Fruit fly (Drosophila melanogaster) S2 (cell line): ENCODE data around the gene Myt1.

ENCODE experiments used
- CG8478 ChIP-seq: fragments of >200 bp; optimal IDR thresholded peaks from 2 replicates; lab custom pipeline; 2018
- CTCF ChIP-seq, 2 experiments: fragments of >200 bp; optimal IDR thresholded peaks; 2 replicates each; lab custom pipeline; 2018

The Myt1 gene

DNA sequence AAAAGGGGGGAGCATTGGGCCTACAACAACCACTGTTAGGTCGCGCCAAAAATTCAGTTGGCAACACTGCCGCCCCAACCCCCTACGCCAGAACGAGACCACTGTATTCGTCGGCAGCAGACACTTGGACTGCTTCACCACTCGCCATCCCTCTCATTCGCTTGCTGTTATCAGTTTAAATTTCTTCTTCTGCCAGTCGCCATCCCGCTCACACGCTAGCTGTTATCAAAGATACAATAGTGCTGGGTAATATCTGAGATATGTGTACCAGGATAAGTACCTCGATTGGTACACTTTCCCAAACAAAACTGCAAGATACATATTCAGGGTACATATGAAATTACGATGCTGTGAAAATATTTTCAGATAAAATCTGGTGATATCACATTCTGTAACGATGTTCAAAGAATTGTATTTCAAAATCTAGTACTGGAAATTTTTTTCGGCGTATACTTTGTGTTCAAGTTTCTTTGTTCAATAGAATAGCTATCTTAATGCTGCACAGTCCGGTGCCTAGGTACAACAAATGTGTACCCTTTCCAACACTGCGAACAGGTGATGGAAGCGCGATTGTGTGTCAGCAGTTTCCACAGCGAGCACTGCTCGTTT lies 8.5 kb downstream of the Myt1 start:
- peak; percentile 38 to 61 for TF ChIP-seq CTCF (optimal IDR thresholded peaks at IDR 0.05; lab: Kevin White, UChicago)
- TF ChIP-seq CG8478 (lab: Kevin White, UChicago) = no peak

DNA sequence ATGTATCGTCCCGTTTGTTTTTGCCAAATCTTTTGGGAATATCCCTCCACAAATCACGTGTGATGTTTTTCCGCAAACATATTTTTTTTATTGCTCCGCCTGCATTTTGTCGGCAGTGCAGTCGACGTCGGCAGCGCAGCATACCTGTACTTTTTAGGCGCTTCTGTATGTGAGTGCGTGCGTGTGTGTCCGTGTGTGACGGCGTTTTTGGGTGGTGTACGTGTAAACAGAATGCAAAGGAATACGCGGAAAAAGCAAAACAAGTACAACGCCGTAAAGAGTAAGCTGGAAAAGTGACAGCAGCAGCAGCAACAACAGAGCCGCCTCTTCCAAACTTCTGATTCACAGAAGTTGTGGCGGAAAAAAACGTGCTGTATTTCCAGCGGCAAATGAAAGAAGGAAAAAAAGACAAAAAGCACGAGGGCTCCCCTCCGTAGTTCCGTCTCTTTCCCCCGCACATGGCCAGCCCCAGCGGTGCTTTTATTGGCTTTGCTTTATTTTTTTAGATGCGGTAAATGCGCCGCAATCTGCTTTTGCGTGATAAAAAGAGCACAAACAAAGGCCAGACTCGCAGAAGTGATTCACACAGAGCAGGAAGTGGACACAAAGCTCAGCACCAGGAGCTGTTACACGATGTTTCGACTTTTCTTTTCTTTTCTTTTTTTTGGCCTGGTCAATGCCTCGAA lies 9.1 kb downstream of the Myt1 start:
- TF ChIP-seq CTCF (optimal IDR thresholded peaks at IDR 0.05; lab: Kevin White, UChicago) (no peak), CG8478 (lab: Kevin White, UChicago) (no peak)

DNA sequence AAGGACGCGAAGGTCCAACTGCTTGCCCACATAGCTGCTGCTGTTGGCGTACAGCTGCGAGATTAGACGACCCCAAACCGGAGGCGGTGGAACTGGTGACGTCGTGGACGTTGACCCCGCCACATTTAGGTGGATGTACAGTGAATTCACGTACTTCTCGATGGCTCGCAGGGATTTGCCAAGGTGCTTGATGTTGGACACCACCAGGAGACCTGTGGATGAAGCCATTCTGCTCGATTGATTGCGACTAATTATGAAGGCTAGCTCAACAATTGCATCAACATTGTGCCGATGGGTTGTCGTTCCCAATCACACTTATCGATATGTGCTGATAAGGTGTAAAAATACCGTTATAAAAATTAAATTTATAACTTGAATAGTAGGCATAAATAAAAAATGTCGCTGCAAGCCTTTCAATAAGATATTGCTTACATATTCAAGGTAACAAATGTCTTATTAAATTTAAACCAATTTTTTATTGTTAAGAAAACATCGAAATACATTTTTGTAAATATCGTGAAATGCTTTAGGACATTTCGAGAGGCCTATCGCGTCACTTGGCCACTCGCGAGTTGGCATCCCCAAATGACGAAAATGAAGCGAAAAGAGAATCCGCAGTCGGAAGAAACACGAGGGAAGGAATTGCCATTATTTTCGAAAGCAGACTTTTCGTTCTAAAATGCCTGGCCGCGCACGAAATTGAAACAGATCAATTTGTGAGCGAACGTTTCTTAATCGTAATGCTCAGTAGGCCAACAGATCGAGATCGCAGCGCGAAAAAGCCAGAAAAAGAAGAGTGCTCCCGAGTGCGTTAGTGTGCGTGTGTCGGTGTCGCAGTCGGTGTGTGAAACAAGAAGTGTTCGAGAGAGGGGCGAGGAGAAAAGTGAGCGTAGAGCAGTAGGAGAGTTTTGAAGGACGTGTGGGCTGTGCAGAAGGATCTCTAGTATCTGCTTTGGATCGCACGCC lies 10.6 kb downstream of the Myt1 start, which contains the start of the genes Ppat-Dpck and scny:
TSS of gene Ppat-Dpck (minus strand) at position 263 of the 966 bp plus-strand sequence.
TSS of gene scny (plus strand) at position 471 of the 966 bp plus-strand sequence.
- TF ChIP-seq CTCF (optimal IDR thresholded peaks at IDR 0.05; lab: Kevin White, UChicago) = peak in 1 of 2 experiments; percentile 6
- TF ChIP-seq CG8478 (lab: Kevin White, UChicago) = no peak

DNA sequence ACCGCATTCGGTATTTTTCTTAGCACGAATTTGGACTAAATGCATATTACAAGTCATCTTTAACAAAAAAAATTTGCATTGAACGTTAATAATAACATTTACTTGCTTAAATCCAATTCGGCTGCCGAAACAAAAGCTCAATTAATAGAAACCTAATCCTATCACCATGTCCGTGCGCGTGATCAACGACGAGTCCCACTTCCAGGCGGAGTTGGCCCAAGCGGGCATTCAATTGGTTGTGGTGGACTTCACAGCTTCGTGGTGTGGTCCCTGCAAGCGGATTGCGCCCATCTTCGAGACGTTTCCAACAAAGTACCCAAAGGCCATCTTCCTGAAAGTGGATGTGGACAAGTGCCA lies 13.6 kb downstream of the Myt1 start, which contains the start of gene Txl:
TSS of gene Txl (plus strand) at position 3 of the 357 bp plus-strand sequence.
- TF ChIP-seq CG8478 (lab: Kevin White, UChicago) = no peak
- no peak for TF ChIP-seq CTCF (optimal IDR thresholded peaks at IDR 0.05; lab: Kevin White, UChicago)

DNA sequence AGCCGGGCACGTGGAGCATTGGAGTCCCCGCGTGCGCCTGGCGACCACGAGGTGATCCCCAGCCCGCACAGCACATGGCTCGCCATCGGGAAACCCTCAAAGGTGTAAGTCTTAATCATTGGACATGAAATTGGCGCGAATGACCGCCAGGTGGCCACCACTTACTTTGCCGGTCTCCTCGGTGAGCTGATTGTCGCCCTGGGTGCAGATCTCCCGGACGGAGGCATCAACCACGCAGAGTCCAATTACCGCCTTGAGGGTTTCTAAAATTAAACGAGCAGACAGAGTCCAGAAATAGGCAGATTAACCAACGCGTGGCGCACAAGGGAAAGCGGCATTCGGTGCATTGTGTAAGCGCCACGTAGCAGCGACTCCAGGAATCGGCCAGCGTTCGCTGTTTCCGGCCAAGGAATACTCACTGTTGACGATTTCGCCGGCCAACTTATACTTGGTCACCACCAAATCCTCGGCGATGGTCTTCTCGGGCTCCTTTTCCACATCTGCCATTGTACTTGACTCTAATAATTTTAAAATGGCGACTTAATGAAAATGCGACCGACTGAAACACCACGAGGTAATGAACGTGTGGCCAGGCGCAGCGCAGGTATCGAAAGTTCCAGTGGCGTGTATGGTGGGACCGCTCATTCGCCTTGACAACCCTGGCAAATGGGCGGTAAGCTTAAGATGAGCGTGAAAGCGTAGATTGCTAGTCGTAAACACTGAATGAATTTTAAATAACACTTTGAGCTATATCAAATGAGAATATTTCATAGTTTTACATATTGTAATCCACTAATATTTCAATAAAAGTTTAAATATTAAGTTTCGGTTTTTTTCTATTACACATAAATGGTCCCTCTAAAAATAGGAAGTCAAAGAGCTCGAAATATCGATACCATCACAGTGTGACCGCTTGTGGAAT lies 14.2 kb downstream of the Myt1 start, which contains the start of gene CG10576:
TSS of gene CG10576 (minus strand) at position 781 of the 922 bp plus-strand sequence.
- peak; percentile 30 to 59 for TF ChIP-seq CTCF (optimal IDR thresholded peaks at IDR 0.05; lab: Kevin White, UChicago)
- TF ChIP-seq CG8478 (lab: Kevin White, UChicago) = no peak

DNA sequence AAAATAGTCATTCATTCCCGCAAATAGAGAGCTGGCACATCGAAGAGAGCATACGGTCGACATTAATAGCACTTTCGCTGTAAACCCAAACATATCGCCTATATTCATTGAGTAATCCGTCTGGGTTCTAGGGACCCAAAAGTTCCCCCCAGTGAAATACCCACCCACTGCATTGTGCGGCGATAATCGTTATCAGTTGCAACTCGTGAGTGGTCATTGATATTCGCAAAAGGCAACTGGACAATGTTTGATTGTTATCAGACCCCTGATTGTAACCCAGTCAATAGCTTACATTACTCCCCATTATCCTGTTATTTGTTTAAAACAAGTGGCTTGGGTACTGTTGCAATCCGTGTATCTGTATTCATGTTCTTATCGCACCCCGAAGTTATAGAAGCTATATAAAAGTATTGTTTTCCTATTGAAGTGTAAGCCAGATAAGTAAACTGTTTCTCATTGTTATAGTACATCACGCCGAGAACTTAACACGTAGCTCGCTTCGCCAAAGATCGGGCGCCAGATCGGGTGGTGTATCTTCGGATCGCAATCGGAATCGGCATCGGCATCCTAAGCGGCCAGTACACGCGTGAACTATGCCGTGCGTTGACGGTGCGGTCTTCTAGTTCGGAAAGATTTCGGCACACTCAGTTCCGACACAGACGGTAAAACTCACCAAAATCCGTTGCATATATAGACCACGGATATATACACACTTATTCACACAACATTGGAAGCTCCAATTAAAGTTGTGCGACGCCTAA lies 25.6 kb downstream of the Myt1 start:
- TF ChIP-seq CTCF (optimal IDR thresholded peaks at IDR 0.05; lab: Kevin White, UChicago) = no peak
- TF ChIP-seq CG8478 (lab: Kevin White, UChicago) = no peak

DNA sequence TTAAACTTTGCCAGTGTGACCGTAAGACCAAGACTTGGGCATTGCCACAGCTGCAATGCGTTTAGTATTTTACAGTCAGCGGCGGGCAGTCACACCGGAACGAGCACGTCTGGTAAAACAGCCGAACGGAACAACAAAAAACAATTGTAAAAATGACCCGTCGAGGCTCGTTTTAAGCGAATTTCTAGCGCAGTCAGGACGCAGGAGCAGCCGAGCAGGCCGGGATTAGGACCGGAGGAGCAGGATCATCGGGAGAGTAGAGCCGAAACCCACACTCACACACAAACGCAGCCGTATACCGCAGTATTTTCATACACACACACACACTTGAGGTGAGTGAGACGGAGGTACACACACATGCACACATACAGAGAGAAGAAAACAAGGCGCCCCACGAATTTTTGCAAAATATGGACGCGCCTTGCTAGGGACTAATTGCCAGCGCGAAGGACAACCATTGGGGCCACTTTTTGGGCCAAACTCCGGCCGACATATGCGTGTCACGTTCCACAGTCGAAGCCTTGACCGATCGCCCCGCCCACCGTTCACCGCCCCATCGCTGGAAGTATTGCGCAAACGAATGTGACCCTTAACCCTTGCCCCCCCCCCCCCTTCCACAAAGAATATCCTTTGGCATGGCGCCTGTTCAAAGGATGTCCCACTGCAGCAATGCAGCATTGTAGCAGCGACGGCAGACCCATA lies 26.3 kb downstream of the Myt1 start, which contains the start of gene Usp47:
TSS of gene Usp47 (plus strand) at position 71 of the 702 bp plus-strand sequence.
- no peak for TF ChIP-seq CG8478 (lab: Kevin White, UChicago)
- peak in 1 of 2 experiments; percentile 26 for TF ChIP-seq CTCF (optimal IDR thresholded peaks at IDR 0.05; lab: Kevin White, UChicago)

DNA sequence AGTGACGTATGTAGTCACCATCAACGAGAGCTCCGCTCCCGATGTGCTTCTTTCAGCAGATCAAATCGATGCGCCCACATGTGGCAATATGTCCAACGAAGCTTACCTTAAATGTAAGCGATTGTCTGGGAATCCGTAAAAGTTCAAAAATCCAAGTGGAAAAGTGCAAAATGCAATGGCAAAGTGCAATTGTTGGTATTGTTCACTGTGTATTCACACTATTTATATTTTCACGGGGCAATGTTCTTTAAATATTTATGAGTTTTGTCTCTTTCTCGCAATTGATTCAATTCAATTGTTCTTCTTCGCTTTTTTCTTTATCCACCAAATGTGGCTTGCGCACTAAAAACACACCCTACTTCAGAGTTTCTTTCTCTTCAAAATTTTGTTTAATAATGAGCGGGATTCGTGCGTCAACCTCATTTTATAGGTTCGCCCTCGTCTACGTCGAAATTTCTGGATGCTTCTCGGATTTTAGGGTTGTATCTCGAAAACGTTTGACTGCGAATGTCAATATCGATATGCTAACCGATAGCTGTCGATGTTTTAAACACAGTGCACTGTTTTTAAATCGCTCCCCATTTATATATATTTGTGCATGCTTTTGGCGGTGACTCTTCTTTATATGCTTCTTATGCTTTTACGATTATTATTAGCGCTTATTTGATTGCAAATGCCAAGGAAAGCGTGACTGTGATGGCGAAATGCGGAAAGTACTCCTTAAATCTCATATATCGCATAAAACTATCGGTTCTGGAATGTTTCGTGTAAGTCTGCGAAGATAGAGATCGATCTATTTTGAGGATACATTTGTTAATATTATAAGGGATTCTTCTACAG lies 27.4 kb downstream of the Myt1 start, which contains the start of gene DnaJ-1:
TSS of gene DnaJ-1 (minus strand) at position 450 of the 840 bp plus-strand sequence.
- no peak for TF ChIP-seq CG8478 (lab: Kevin White, UChicago)
- TF ChIP-seq CTCF (optimal IDR thresholded peaks at IDR 0.05; lab: Kevin White, UChicago) = peak in 1 of 2 experiments; percentile 13

DNA sequence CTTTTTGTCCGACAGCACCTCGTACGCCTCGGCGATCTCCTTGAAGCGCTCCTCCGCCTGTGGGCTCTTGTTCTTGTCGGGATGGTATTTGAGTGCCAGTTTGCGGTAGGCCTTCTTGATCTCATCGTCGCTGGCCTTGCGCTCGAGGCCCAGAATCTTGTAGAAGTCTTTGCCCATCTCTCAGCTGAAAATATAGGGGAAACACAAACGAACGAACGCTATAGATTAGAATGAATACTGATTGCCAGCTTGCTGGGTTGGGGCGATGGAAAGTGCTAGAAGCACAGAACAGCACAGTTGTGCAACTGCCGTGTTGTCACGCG lies 28.0 kb downstream of the Myt1 start:
- TF ChIP-seq CTCF (optimal IDR thresholded peaks at IDR 0.05; lab: Kevin White, UChicago) (no peak), CG8478 (lab: Kevin White, UChicago) (no peak)

DNA sequence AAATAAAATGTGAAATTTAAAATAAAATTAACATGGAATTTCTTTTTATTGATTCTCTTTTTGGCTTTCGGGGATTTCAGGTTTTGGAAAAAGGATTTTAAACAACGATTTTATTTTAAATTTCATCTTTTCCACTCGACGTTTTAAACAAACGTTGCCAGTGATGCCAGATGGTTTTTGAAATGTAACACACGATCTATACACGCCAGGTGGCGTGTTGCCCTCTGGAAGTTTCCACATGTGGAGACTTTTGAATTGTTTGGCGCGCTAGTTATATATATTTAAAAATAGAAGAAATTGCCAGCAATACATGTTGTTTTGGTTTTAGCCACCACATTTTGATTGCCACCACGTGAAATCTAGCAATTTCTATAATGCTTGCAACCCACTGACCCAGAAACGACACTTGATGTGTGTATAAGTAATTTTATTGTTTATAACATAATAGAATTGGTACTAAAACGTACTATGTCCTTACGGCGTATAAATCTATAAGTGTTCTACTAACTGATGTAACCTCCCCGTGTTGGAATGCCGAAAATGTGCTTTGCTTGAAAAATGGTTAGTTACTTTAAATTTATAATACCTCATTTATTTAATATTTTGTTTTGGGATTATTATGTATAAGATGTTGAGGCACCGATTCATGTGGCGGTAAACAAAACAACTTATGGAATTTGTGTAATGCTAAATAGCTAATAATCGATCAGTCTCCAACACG lies 29.6 kb downstream of the Myt1 start:
- TF ChIP-seq CG8478 (lab: Kevin White, UChicago) (no peak), CTCF (optimal IDR thresholded peaks at IDR 0.05; lab: Kevin White, UChicago) (peak; percentile 86 to 96)

DNA sequence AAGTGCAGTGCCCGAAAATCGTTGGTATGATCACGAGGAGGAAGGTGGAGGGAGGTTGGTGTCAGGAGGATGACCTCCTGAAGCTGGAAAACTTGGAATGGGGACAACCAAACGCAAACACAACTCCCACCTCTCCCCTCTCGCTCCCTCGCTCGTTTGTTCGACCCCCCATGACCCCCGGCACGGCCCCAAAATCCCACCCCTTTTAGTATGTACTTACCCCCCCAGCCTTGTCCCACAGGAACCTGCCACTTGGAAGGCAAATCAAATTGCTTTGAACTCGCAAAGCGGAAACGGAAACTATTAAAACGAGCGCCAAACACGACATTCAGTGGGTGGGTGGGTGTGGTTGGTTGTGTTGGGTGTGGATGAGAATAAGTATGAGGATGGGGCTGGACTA lies 47.8 kb downstream of the Myt1 start:
- TF ChIP-seq CTCF (optimal IDR thresholded peaks at IDR 0.05; lab: Kevin White, UChicago) (no peak), CG8478 (lab: Kevin White, UChicago) (no peak)
